Worm (Caenorhabditis elegans): Measurements from ENCODE around the gene ocr-3.

ocr-3 gene

DNA sequence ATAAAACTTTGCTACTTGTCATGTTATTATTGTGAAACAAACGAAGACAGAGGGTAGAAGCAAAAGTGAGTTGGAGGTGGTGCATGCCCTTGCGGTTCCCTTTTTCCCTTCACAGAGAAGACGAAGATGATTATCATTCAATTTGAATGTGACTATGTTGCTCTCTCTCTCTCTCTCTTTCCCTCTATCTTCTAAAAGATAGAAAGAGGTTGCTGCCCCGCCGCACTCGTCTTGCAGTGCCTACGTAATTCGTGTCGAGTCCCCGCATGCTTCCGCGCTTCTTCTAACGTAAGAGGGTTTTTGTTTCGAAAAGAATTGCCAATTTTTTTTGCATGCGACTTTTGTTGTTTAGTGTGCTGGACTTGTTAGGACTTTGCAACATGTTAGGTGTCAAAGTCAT is 40.3 kb upstream of the ocr-3 start:
- peak; percentile 64 for TF ChIP-seq lin-14 (GFP tag; optimal IDR thresholded peaks at IDR 0.05)
- TF ChIP-seq ces-1 (GFP tag; optimal IDR thresholded peaks at IDR 0.05) = peak; percentile 6
- peak; percentile 50 for TF ChIP-seq fkh-10 (GFP tag; optimal IDR thresholded peaks at IDR 0.05)
- TF ChIP-seq C16A3.4 (tag; optimal IDR thresholded peaks at IDR 0.05) = no peak

DNA sequence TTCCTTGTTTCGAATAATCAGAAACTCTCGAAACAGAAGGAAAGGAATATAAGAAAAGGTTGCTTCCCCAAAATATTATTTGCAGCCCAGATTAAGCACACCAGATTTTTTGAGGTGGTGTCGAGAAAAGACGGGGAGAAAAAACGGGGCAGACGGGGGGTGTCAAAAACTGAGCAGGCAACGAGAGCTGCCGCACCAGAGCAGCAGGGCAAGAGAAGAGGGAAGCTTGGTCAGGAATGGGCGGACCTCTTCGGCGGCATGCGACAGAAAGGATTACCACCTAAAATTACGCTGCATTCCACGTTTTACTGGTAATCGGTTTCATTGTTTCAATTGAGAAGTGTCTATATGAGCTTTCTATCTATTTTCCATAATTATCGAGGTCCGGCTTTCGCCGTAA is 36.5 kb upstream of the ocr-3 start:
- TF ChIP-seq snu-23 (GFP tag; optimal IDR thresholded peaks at IDR 0.05) = no peak
- no peak for TF ChIP-seq mef-2 (tag; optimal IDR thresholded peaks at IDR 0.05)
- TF ChIP-seq nhr-47 (tag; optimal IDR thresholded peaks at IDR 0.05) = no peak
- TF ChIP-seq nhr-85 (tag) = no peak
- no peak for TF ChIP-seq jun-1 (tag; optimal IDR thresholded peaks at IDR 0.05)
- no peak for TF ChIP-seq unc-30 (tag; optimal IDR thresholded peaks at IDR 0.05)
- TF ChIP-seq tlp-1 (tag; optimal IDR thresholded peaks at IDR 0.05) = no peak
- TF ChIP-seq fos-1 (tag; optimal IDR thresholded peaks at IDR 0.05) = no peak
- TF ChIP-seq lin-39 (tag; optimal IDR thresholded peaks at IDR 0.05) = no peak
- TF ChIP-seq lsy-2 (tag; optimal IDR thresholded peaks at IDR 0.05) = no peak
- TF ChIP-seq grh-1 (GFP tag; IDR thresholded peaks at IDR 0.05) = no peak
- no peak for TF ChIP-seq ceh-8 (GFP tag; optimal IDR thresholded peaks at IDR 0.05)
- TF ChIP-seq nhr-237 (tag; optimal IDR thresholded peaks at IDR 0.05) = no peak
- no peak for TF ChIP-seq nhr-77 (tag; optimal IDR thresholded peaks at IDR 0.05)
- TF ChIP-seq lin-14 (GFP tag; optimal IDR thresholded peaks at IDR 0.05) = no peak
- TF ChIP-seq sup-37 (GFP tag; optimal IDR thresholded peaks at IDR 0.05) = no peak

DNA sequence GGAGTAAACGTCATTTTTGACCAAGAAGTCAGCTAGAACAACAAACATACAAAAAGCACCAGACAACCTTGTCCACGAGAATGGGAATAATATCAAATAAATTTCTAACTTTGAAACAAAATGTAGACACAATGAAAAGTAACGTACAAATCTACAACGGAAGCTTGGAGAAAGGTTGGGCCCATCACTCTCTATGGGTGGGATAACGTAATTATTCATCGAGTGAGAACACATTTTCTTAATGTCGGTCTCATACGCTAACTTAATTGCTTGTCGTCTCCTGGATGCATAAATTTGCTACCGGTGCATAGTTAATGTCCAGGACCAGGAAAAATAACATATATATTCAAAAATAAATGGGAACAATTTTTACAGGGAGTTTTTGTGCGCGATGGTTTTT is 35.3 kb upstream of the ocr-3 start:
- no peak for TF ChIP-seq ceh-90 (tag; optimal IDR thresholded peaks at IDR 0.05)
- TF ChIP-seq lir-3 (tag; optimal IDR thresholded peaks at IDR 0.05; ENCODE audit: poor library complexity) = no peak
- no peak for TF ChIP-seq fkh-8 (tag; optimal IDR thresholded peaks at IDR 0.05)
- no peak for TF ChIP-seq jun-1 (tag; optimal IDR thresholded peaks at IDR 0.05)

DNA sequence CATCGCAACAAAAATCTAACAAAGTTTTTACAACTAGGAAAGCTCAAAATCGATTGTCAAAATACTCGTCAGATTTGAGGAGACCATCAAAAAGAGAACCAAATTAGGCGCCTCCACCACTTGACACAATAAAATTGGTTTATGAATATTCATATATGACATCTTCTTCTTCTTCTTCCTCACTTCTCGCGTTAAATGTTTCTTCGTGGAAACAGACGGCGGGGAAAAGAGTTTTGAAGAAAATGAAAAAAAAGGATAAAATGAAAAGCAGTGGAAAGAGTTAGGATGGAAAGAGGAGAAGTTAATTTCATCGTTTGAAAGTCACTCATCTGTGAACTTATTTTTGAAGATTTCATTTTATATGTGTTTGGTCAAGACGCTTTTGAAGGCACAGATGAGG is 33.6 kb upstream of the ocr-3 start:
- no peak for TF ChIP-seq unc-130 (tag; optimal IDR thresholded peaks at IDR 0.05)
- peak; percentile 15 for TF ChIP-seq lin-14 (GFP tag; optimal IDR thresholded peaks at IDR 0.05)

DNA sequence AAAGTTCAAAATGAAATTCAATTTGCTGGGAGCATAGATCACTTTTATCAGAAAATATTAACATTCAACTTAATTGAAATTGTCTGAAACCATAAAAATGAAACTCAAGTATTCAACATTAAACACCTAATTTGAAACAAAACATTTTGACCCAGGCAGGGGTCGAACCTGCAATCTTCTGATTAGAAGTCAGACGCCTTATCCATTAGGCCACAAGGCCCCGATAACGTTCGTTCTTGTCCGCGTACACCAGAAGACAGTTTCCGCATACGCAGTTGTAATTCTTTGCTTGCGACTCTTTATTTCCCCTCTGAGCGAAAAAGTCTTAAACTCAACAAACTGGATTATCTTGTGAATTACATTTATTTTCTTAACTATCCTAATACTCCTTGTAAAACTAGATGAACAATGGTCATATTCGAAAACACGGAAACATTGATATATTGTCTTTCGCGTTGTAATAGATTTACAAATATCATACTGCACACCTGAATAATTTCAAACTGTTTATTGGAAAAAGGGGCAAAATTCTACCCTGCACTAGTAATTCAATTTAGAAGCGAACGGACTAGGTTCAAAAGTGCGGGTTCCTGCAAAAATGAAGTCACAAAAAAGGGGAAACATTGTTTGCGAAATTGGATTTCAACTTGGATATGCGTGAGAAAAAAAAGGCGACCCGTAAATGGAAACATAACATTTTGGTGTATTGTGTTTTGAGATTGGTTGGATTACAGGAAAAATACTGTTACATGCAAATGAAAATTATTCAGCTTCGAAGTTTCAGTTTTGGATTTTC is 21.9 kb upstream of the ocr-3 start:
- TF ChIP-seq F16B12.6 (tag; optimal IDR thresholded peaks at IDR 0.05) (no peak), ets-5 (GFP tag; IDR thresholded peaks at IDR 0.05) (no peak), elt-3 (tag; optimal IDR thresholded peaks at IDR 0.05) (peak in 1 of 6 experiments; percentile 19), alr-1 (tag; optimal IDR thresholded peaks at IDR 0.05; ENCODE audit: borderline replicate concordance) (no peak), ztf-11 (tag; optimal IDR thresholded peaks at IDR 0.05) (no peak), nhr-20 (tag; optimal IDR thresholded peaks at IDR 0.05) (peak; percentile 0), irx-1 (tag; optimal IDR thresholded peaks at IDR 0.05) (no peak), ceh-63 (GFP tag; optimal IDR thresholded peaks at IDR 0.05) (no peak), lin-35 (GFP tag; optimal IDR thresholded peaks at IDR 0.05) (peak in 1 of 2 experiments; percentile 50), egl-13 (tag; optimal IDR thresholded peaks at IDR 0.05) (no peak), lsy-2 (tag; optimal IDR thresholded peaks at IDR 0.05) (no peak), pqm-1 (tag; optimal IDR thresholded peaks at IDR 0.05) (no peak), aha-1 (tag; optimal IDR thresholded peaks at IDR 0.05) (no peak), lin-39 (tag; optimal IDR thresholded peaks at IDR 0.05) (no peak), nhr-19 (GFP tag; conservative IDR thresholded peaks at IDR 0.05) (peak; percentile 14; the same call in 1 of the 2 replicates), nhr-90 (tag; optimal IDR thresholded peaks at IDR 0.05; ENCODE audit: poor library complexity) (peak; percentile 21), nhr-71 (tag; optimal IDR thresholded peaks at IDR 0.05) (peak; percentile 22), hlh-17 (GFP tag; optimal IDR thresholded peaks at IDR 0.05; ENCODE audit: borderline replicate concordance) (no peak), nhr-85 (tag) (no peak), C16A3.4 (tag; optimal IDR thresholded peaks at IDR 0.05) (peak; percentile 44), nhr-237 (tag; optimal IDR thresholded peaks at IDR 0.05) (no peak), nhr-76 (tag; optimal IDR thresholded peaks at IDR 0.05) (no peak), unc-30 (tag; optimal IDR thresholded peaks at IDR 0.05) (no peak), egl-27 (tag; optimal IDR thresholded peaks at IDR 0.05) (no peak), snu-23 (GFP tag; optimal IDR thresholded peaks at IDR 0.05) (peak; percentile 18)

Data from whole organism, L1 larva.